Fruit fly (Drosophila melanogaster): ENCODE data around the gene CG4928.

CG4928 gene

DNA sequence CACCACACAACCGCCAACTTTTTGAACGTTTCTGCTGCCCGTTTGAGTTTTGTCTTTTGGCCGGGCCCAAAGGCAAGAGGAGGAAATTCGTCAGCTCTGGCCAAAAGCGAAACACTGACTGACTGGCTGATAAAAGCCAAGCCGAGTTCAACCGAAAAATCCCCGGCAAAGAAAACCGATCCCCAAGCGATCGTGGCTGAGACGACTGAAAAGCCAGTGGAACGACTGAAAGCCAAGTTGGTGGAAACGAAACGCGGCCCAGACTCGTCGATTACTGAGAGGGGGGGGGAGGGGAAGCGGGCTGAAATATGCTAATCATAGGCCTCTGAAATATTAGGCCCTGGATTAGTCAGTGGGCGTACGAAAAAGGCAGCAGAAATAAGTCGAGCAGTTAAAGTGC is 36.6 kb upstream of the CG4928 start, which contains the start of gene CG13003:
Gene CG13003, minus strand, starts transcription at position 120 of the 400 bp plus-strand sequence.
- TF ChIP-seq amos (GFP tag; IDR thresholded peaks at IDR 0.05; ENCODE audit: partially characterized antibody) (no peak), CG10543 (GFP tag; optimal IDR thresholded peaks at IDR 0.05) (no peak), crol (GFP tag; IDR thresholded peaks at IDR 0.05) (peak; percentile 69), Lpt (GFP tag; optimal IDR thresholded peaks at IDR 0.05) (no peak), ac (GFP tag; optimal IDR thresholded peaks at IDR 0.05) (no peak), Hsf (GFP tag; optimal IDR thresholded peaks at IDR 0.05) (no peak), wdn (GFP tag; IDR thresholded peaks at IDR 0.05) (no peak), CG13894 (tag; optimal IDR thresholded peaks at IDR 0.05) (peak; percentile 5), gfzf (GFP tag; optimal IDR thresholded peaks at IDR 0.05) (no peak), twi (tag; optimal IDR thresholded peaks at IDR 0.05) (no peak), ci (GFP tag; IDR thresholded peaks at IDR 0.05) (peak; percentile 11; the same call in 1 of the 3 replicates), CG5953 (GFP tag; IDR thresholded peaks at IDR 0.05) (no peak), Doc2 (GFP tag; IDR thresholded peaks at IDR 0.05) (no peak), CG8281 (tag; optimal IDR thresholded peaks at IDR 0.05) (no peak), CG12236 (GFP tag; optimal IDR thresholded peaks at IDR 0.05) (no peak), Mrtf (GFP tag; IDR thresholded peaks at IDR 0.05) (no peak), chinmo (GFP tag; IDR thresholded peaks at IDR 0.05; ENCODE audit: partially characterized antibody) (peak; percentile 63; the same call in 1 of the 4 replicates), org-1 (GFP tag; optimal IDR thresholded peaks at IDR 0.05) (no peak), CG43689 (GFP tag; IDR thresholded peaks at IDR 0.05) (no peak), Med (GFP tag) (peak; percentile 71), Sox100B (GFP tag; optimal IDR thresholded peaks at IDR 0.05) (no peak), Dbx (GFP tag; IDR thresholded peaks at IDR 0.05) (no peak), trem (tag; optimal IDR thresholded peaks at IDR 0.05) (no peak), Dp (GFP tag; optimal IDR thresholded peaks at IDR 0.05) (no peak), Mes4 (GFP tag; optimal IDR thresholded peaks at IDR 0.05) (no peak), Sry-β (GFP tag; optimal IDR thresholded peaks at IDR 0.05) (no peak), grau (tag; optimal IDR thresholded peaks at IDR 0.05) (no peak), sens (GFP tag) (no peak), Rfx (GFP tag; IDR thresholded peaks at IDR 0.05) (peak; percentile 29; the same call in 1 of the 2 replicates), sug (tag; optimal IDR thresholded peaks at IDR 0.05) (no peak), Hr78 (GFP tag; optimal IDR thresholded peaks at IDR 0.05) (peak in 1 of 2 experiments; percentile 10), CG14710 (tag; optimal IDR thresholded peaks at IDR 0.05) (no peak), H15 (GFP tag; IDR thresholded peaks at IDR 0.05) (no peak), CG10274 (GFP tag; optimal IDR thresholded peaks at IDR 0.05) (no peak), C15 (GFP tag; IDR thresholded peaks at IDR 0.05) (no peak), Tbp (GFP tag; optimal IDR thresholded peaks at IDR 0.05) (no peak), az2 (GFP tag; optimal IDR thresholded peaks at IDR 0.05) (no peak), ewg (GFP tag; optimal IDR thresholded peaks at IDR 0.05) (no peak), mld (GFP tag; IDR thresholded peaks at IDR 0.05; ENCODE audit: partially characterized antibody) (no peak), row (GFP tag; IDR thresholded peaks at IDR 0.05) (peak; percentile 11; the same call in 1 of the 3 replicates), p53 (GFP tag; optimal IDR thresholded peaks at IDR 0.05) (no peak), CG18476 (GFP tag; optimal IDR thresholded peaks at IDR 0.05) (no peak), CG34422 (GFP tag; IDR thresholded peaks at IDR 0.05) (0 out of 3 replicates have a peak, but pooled peaks have one; percentile 20), vvl (GFP tag; IDR thresholded peaks at IDR 0.05) (peak; percentile 91), E2f2 (GFP tag; IDR thresholded peaks at IDR 0.05) (peak; percentile 15; the same call in 1 of the 2 replicates), Dad (GFP tag; optimal IDR thresholded peaks at IDR 0.05) (no peak), oc (tag; optimal IDR thresholded peaks at IDR 0.05) (peak; percentile 54), hkb (optimal IDR thresholded peaks at IDR 0.05) (no peak), hkb (GFP tag; IDR thresholded peaks at IDR 0.05) (no peak), Ada2b (GFP tag; IDR thresholded peaks at IDR 0.05) (no peak), D (optimal IDR thresholded peaks at IDR 0.05) (no peak), D (GFP tag; optimal IDR thresholded peaks at IDR 0.05) (no peak), Elba2 (GFP tag; optimal IDR thresholded peaks at IDR 0.05) (no peak)
